Fruit fly (Drosophila melanogaster) whole organism, pupa: ENCODE data around the gene per.

Experiments used
- CG8159 ChIP-seq: fragments of 200-800 bp; sonication (Bioruptor generic); optimal IDR thresholded peaks from 3 replicates; lab custom pipeline; 2018; ENCODE audit warnings: missing biosample characterization, mild to moderate bottlenecking, missing genetic modification characterization, moderate library complexity
- D1 ChIP-seq: fragments of 200-800 bp; sonication (Bioruptor generic); optimal IDR thresholded peaks from 2 replicates; lab custom pipeline; 2018; ENCODE audit warnings: missing biosample characterization, mild to moderate bottlenecking, missing genetic modification characterization, moderate library complexity
- Snoo ChIP-seq: fragments of 200-800 bp; sonication (Bioruptor generic); optimal IDR thresholded peaks from 3 replicates; lab custom pipeline; 2017; ENCODE audit warnings: missing biosample characterization, mild to moderate bottlenecking, missing genetic modification characterization, inconsistent platforms

dm6 chrX:2658258-2658853 is 27.0 kb upstream of the per start:
- TF ChIP-seq D1 (no peak), CG8159 (tag; lab: Kevin White, UChicago) (no peak), Snoo (no peak)
